Fruit fly (Drosophila melanogaster): ENCODE measurements around the gene CG1824.

dm6 chrX:12546119-12546518 lies 49.3 kb downstream of the CG1824 start:
- no peak for TF ChIP-seq fru (GFP tag; optimal IDR thresholded peaks at IDR 0.05)
- no peak for TF ChIP-seq Abd-B (GFP tag; optimal IDR thresholded peaks at IDR 0.05)
- no peak for TF ChIP-seq Myc (optimal IDR thresholded peaks at IDR 0.05)
- no peak for TF ChIP-seq OdsH (GFP tag; optimal IDR thresholded peaks at IDR 0.05)
- no peak for TF ChIP-seq Jra (GFP tag; optimal IDR thresholded peaks at IDR 0.05)
- TF ChIP-seq Dfd (GFP tag; optimal IDR thresholded peaks at IDR 0.05): no peak
- no peak for TF ChIP-seq sv (GFP tag; optimal IDR thresholded peaks at IDR 0.05)
- TF ChIP-seq dmrt93B (GFP tag; optimal IDR thresholded peaks at IDR 0.05): no peak
- no peak for TF ChIP-seq HLH106 (tag; optimal IDR thresholded peaks at IDR 0.05)
- TF ChIP-seq foxo (GFP tag; optimal IDR thresholded peaks at IDR 0.05): no peak
- TF ChIP-seq Mio (GFP tag; optimal IDR thresholded peaks at IDR 0.05): no peak
- no peak for TF ChIP-seq lola (GFP tag; optimal IDR thresholded peaks at IDR 0.05)

Data from whole organism, wandering third instar larva.